Worm (Caenorhabditis elegans): ENCODE data around the gene mxl-1.

DNA sequence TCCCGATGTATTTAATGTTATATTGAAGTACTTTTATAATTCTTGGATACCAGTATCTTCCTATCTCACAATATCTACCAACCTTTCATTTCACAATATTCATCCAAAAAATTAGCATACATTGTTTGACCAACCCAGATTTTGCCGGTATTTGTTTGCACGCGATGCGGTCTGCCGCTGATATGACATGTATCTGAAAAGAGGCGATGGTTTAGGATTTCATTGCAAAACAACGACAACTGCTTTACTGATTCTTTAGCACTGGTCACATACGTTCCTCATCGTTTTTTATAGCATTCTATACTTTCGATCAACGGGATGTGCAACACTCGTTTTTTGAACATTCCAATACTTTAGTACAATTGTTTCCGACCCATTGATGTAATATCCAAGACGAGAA, 3.2 kb downstream of the mxl-1 start, which contains the start of gene mam-4:
- TF ChIP-seq flt-1 (GFP tag; IDR thresholded peaks at IDR 0.05) (no peak), klf-2 (GFP tag; conservative IDR thresholded peaks at IDR 0.05) (no peak), med-1 (GFP tag; optimal IDR thresholded peaks at IDR 0.05; ENCODE audit: insufficient read depth) (no peak), T22C8.4 (GFP tag; IDR thresholded peaks at IDR 0.05) (no peak), ref-1 (GFP tag; conservative IDR thresholded peaks at IDR 0.05) (no peak), cog-1 (tag; optimal IDR thresholded peaks at IDR 0.05) (no peak), ztf-29 (GFP tag; IDR thresholded peaks at IDR 0.05) (no peak)

All from whole organism, midembryonic.